Worm (Caenorhabditis elegans): ENCODE measurements around the gene Y44A6C.1.
A peak's percentile ranks its signal among the peaks of the same experiment; 100 is the strongest.

Gene Y44A6C.1

ce11 chrV:20746805-20747204 lies 33.1 kb downstream of the Y44A6C.1 start:
- TF ChIP-seq skn-1 (tag; optimal IDR thresholded peaks at IDR 0.05): no peak
- no peak for TF ChIP-seq ZK546.5 (tag; optimal IDR thresholded peaks at IDR 0.05)

- no peak for TF ChIP-seq nfya-1 (tag; optimal IDR thresholded peaks at IDR 0.05; ENCODE audit: insufficient read depth)
- no peak for TF ChIP-seq ceh-16 (tag; optimal IDR thresholded peaks at IDR 0.05)
- no peak for TF ChIP-seq jun-1 (tag; optimal IDR thresholded peaks at IDR 0.05)
- no peak for TF ChIP-seq elt-1 (tag; optimal IDR thresholded peaks at IDR 0.05)
- no peak for TF ChIP-seq tbx-2 (tag; optimal IDR thresholded peaks at IDR 0.05)
- TF ChIP-seq fos-1 (tag; optimal IDR thresholded peaks at IDR 0.05): no peak
- TF ChIP-seq nhr-237 (tag; optimal IDR thresholded peaks at IDR 0.05): no peak
Measured at ce11 chrV:20747964-20748363, 34.2 kb downstream of the Y44A6C.1 start.

ce11 chrV:20749098-20749497 lies 35.4 kb downstream of the Y44A6C.1 start:
- TF ChIP-seq elt-3 (tag; optimal IDR thresholded peaks at IDR 0.05): no peak
- no peak for TF ChIP-seq fkh-10 (GFP tag; optimal IDR thresholded peaks at IDR 0.05)
- no peak for TF ChIP-seq nhr-23 (tag; optimal IDR thresholded peaks at IDR 0.05)
- no peak for TF ChIP-seq ceh-28 (tag; optimal IDR thresholded peaks at IDR 0.05)
- no peak for TF ChIP-seq egl-5 (tag; optimal IDR thresholded peaks at IDR 0.05)
- no peak for TF ChIP-seq daf-12 (tag; optimal IDR thresholded peaks at IDR 0.05)
- TF ChIP-seq unc-62 (GFP tag; optimal IDR thresholded peaks at IDR 0.05): no peak
- no peak for TF ChIP-seq nhr-67 (tag; optimal IDR thresholded peaks at IDR 0.05)
- TF ChIP-seq unc-39 (tag; optimal IDR thresholded peaks at IDR 0.05): no peak
- TF ChIP-seq lsy-12 (tag; optimal IDR thresholded peaks at IDR 0.05): no peak
- TF ChIP-seq fos-1 (tag; optimal IDR thresholded peaks at IDR 0.05): no peak
- no peak for TF ChIP-seq ceh-16 (tag; optimal IDR thresholded peaks at IDR 0.05)
- no peak for TF ChIP-seq mml-1 (tag; optimal IDR thresholded peaks at IDR 0.05)
- no peak for TF ChIP-seq nhr-28 (tag; optimal IDR thresholded peaks at IDR 0.05)
- TF ChIP-seq ZK546.5 (tag; optimal IDR thresholded peaks at IDR 0.05): no peak

ce11 chrV:20752609-20753102 lies 38.9 kb downstream of the Y44A6C.1 start, which contains the start of gene pha-4:
TSS of gene pha-4 (plus strand) at chrV:20753052.
- peak; percentile 86 for TF ChIP-seq elt-2 (tag; optimal IDR thresholded peaks at IDR 0.05)
- peak; percentile 69 for TF ChIP-seq pqm-1 (tag; optimal IDR thresholded peaks at IDR 0.05)
- no peak for TF ChIP-seq hmg-11 (tag; optimal IDR thresholded peaks at IDR 0.05)
- TF ChIP-seq nhr-67 (tag; optimal IDR thresholded peaks at IDR 0.05): no peak

- TF ChIP-seq nhr-67 (tag; optimal IDR thresholded peaks at IDR 0.05) (no peak), elt-2 (tag; optimal IDR thresholded peaks at IDR 0.05) (peak; percentile 68), snpc-4 (tag; optimal IDR thresholded peaks at IDR 0.05) (no peak), ceh-28 (tag; optimal IDR thresholded peaks at IDR 0.05) (peak; percentile 54), ama-1 (optimal IDR thresholded peaks at IDR 0.05) (no peak), unc-39 (tag; optimal IDR thresholded peaks at IDR 0.05) (no peak), R02D3.7 (tag; optimal IDR thresholded peaks at IDR 0.05) (no peak), pqm-1 (tag; optimal IDR thresholded peaks at IDR 0.05) (peak; percentile 44), mml-1 (tag; optimal IDR thresholded peaks at IDR 0.05) (no peak), sea-2 (GFP tag; optimal IDR thresholded peaks at IDR 0.05) (no peak)
Measured at ce11 chrV:20753838-20754503, 40.3 kb downstream of the Y44A6C.1 start.

- TF ChIP-seq nhr-11 (tag; optimal IDR thresholded peaks at IDR 0.05): no peak
- no peak for TF ChIP-seq snpc-4 (tag; optimal IDR thresholded peaks at IDR 0.05)
- TF ChIP-seq nhr-43 (tag; optimal IDR thresholded peaks at IDR 0.05; ENCODE audit: poor library complexity, severe bottlenecking): no peak
- TF ChIP-seq elt-2 (tag; optimal IDR thresholded peaks at IDR 0.05): peak; percentile 18
- peak; percentile 65 for TF ChIP-seq pha-4 (tag; optimal IDR thresholded peaks at IDR 0.05)
- peak; percentile 47 for TF ChIP-seq pqm-1 (tag; optimal IDR thresholded peaks at IDR 0.05)
Measured at ce11 chrV:20755494-20755893, 41.8 kb downstream of the Y44A6C.1 start.
